Fruit fly (Drosophila melanogaster) whole organism, embryonic: ENCODE data around the gene Tcs6.

ENCODE experiments used
- Abd-B ChIP-seq: fragments of 200-800 bp; sonication (Bioruptor generic); optimal IDR thresholded peaks from 2 replicates; lab custom pipeline; 2018; ENCODE audit warnings: missing biosample characterization, mild to moderate bottlenecking, missing genetic modification characterization, moderate library complexity
- Bdp1 ChIP-seq: fragments of 200-800 bp; sonication (Bioruptor generic); optimal IDR thresholded peaks from 3 replicates; lab custom pipeline; 2016; ENCODE audit warnings: missing biosample characterization, missing genetic modification characterization
- CG1233 ChIP-seq: fragments of 200-800 bp; sonication (Bioruptor generic); optimal IDR thresholded peaks from 4 replicates; lab custom pipeline; 2018; ENCODE audit warnings: missing biosample characterization, mild to moderate bottlenecking, missing genetic modification characterization
- CG14050 ChIP-seq: fragments of 200-800 bp; sonication (Bioruptor generic); IDR thresholded peaks from 3 replicates; pipeline ENCODE4 v1.3.6; 2022; ENCODE audit warnings: missing biosample characterization, missing genetic modification characterization
- CG30020 ChIP-seq: fragments of 200-800 bp; optimal IDR thresholded peaks from 2 replicates; lab custom pipeline; 2019; ENCODE audit warnings: missing biosample characterization, mild to moderate bottlenecking, missing genetic modification characterization, moderate library complexity
- CG32772 ChIP-seq: fragments of 200-800 bp; sonication (Bioruptor generic); IDR thresholded peaks from 2 replicates; pipeline ENCODE4 v1.3.6; 2022; ENCODE audit warnings: missing biosample characterization, missing genetic modification characterization
- CG34376 ChIP-seq: fragments of 200-800 bp; sonication (Bioruptor generic); optimal IDR thresholded peaks from 2 replicates; lab custom pipeline; 2018; ENCODE audit warnings: missing biosample characterization, mild to moderate bottlenecking, missing genetic modification characterization
- CG4360 ChIP-seq: fragments of 200-800 bp; sonication (Bioruptor generic); IDR thresholded peaks from 2 replicates; pipeline ENCODE4 v1.3.6; 2022; ENCODE audit warnings: missing biosample characterization, missing genetic modification characterization
- CG7745 ChIP-seq: fragments of 200-800 bp; sonication (Bioruptor generic); optimal IDR thresholded peaks from 2 replicates; lab custom pipeline; 2018; ENCODE audit warnings: missing biosample characterization, mild to moderate bottlenecking, missing genetic modification characterization, moderate library complexity
- CG7963 ChIP-seq: fragments of 200-800 bp; sonication (Bioruptor generic); IDR thresholded peaks from 3 replicates; pipeline ENCODE4 v1.3.6; 2022; ENCODE audit warnings: missing biosample characterization, missing genetic modification characterization; ENCODE audit not compliant: partially characterized antibody
- CG8281 ChIP-seq: fragments of 200-800 bp; sonication (Bioruptor generic); optimal IDR thresholded peaks from 2 replicates; lab custom pipeline; 2018; ENCODE audit warnings: missing biosample characterization, mild to moderate bottlenecking, missing genetic modification characterization, moderate library complexity
- CG8924 ChIP-seq: fragments of 200-800 bp; optimal IDR thresholded peaks from 3 replicates; lab custom pipeline; 2019; ENCODE audit warnings: missing biosample characterization, mild to moderate bottlenecking, missing genetic modification characterization, moderate library complexity
- D19A ChIP-seq: fragments of 200-800 bp; optimal IDR thresholded peaks from 3 replicates; lab custom pipeline; 2019; ENCODE audit warnings: missing biosample characterization, mild to moderate bottlenecking, missing genetic modification characterization, moderate library complexity
- Deaf1 ChIP-seq: fragments of 200-800 bp; optimal IDR thresholded peaks from 3 replicates; lab custom pipeline; 2019; ENCODE audit warnings: missing biosample characterization, mild to moderate bottlenecking, missing genetic modification characterization, moderate library complexity
- Ets65A ChIP-seq: fragments of 200-800 bp; sonication (Bioruptor generic); peaks from one replicate; lab custom pipeline; 2016; ENCODE audit warnings: missing biosample characterization, missing genetic modification characterization
- HLHmδ ChIP-seq: fragments of 200-800 bp; sonication (Bioruptor generic); optimal IDR thresholded peaks from 2 replicates; lab custom pipeline; 2018; ENCODE audit warnings: missing biosample characterization, mild to moderate bottlenecking, missing genetic modification characterization, moderate library complexity
- Hey ChIP-seq: fragments of 200-800 bp; sonication (Bioruptor generic); optimal IDR thresholded peaks from 3 replicates; lab custom pipeline; 2018; ENCODE audit warnings: missing biosample characterization, mild to moderate bottlenecking, missing genetic modification characterization
- Jarid2 ChIP-seq: fragments of 200-800 bp; sonication (Bioruptor generic); optimal IDR thresholded peaks from 3 replicates; lab custom pipeline; 2017; ENCODE audit warnings: mild to moderate bottlenecking, missing biosample characterization, missing genetic modification reagents, missing genetic modification characterization
- Kr ChIP-seq: fragments of 200-800 bp; sonication (Bioruptor generic); optimal IDR thresholded peaks from 2 replicates; lab custom pipeline; 2017; ENCODE audit warnings: missing biosample characterization, mild to moderate bottlenecking, missing genetic modification characterization
- Med ChIP-seq: fragments of 200-800 bp; sonication (Bioruptor generic); peaks from one replicate; lab custom pipeline; 2016; ENCODE audit warnings: missing biosample characterization, missing genetic modification characterization, mild to moderate bottlenecking, inconsistent platforms, moderate library complexity
- PHDP ChIP-seq: fragments of 200-800 bp; sonication (Bioruptor generic); optimal IDR thresholded peaks from 3 replicates; lab custom pipeline; 2018; ENCODE audit warnings: missing biosample characterization, mild to moderate bottlenecking, missing genetic modification characterization, moderate library complexity
- Sry-β ChIP-seq: fragments of 200-800 bp; sonication (Bioruptor generic); optimal IDR thresholded peaks from 2 replicates; lab custom pipeline; 2018; ENCODE audit warnings: missing biosample characterization, mild to moderate bottlenecking, missing genetic modification characterization, moderate library complexity
- Stat92E ChIP-seq, 3 experiments: fragments of >200 bp in 2 of 3; fragments of 200-800 bp in 1 of 3; sonication (Bioruptor generic) in 1 of 3; optimal IDR thresholded peaks; 2 replicates each; lab custom pipeline; 2017 to 2019; ENCODE audit warnings: missing biosample characterization in 3 of 3, missing genetic modification characterization in 3 of 3, mild to moderate bottlenecking in 1 of 3, moderate library complexity in 1 of 3
- abd-A ChIP-seq: fragments of 200-800 bp; sonication (Bioruptor generic); optimal IDR thresholded peaks from 3 replicates; lab custom pipeline; 2019; ENCODE audit warnings: missing biosample characterization, mild to moderate bottlenecking, missing genetic modification characterization, moderate library complexity
- ac ChIP-seq: fragments of 200-800 bp; sonication (Bioruptor generic); optimal IDR thresholded peaks from 3 replicates; lab custom pipeline; 2017; ENCODE audit warnings: missing biosample characterization, mild to moderate bottlenecking, missing genetic modification characterization
- bbx ChIP-seq: fragments of 200-800 bp; sonication (Bioruptor generic); IDR thresholded peaks from 2 replicates; pipeline ENCODE4 v1.3.6; 2022; ENCODE audit warnings: missing biosample characterization, missing genetic modification characterization; ENCODE audit not compliant: partially characterized antibody
- cg ChIP-seq: fragments of 200-800 bp; sonication (Bioruptor generic); optimal IDR thresholded peaks from 3 replicates; lab custom pipeline; 2019; ENCODE audit warnings: missing biosample characterization, mild to moderate bottlenecking, missing genetic modification characterization, moderate library complexity
- da ChIP-seq: fragments of 200-800 bp; sonication (Bioruptor generic); optimal IDR thresholded peaks from 2 replicates; lab custom pipeline; 2016; ENCODE audit warnings: missing biosample characterization, missing genetic modification characterization
- ewg ChIP-seq: fragments of 200-800 bp; sonication (Bioruptor generic); optimal IDR thresholded peaks from 3 replicates; lab custom pipeline; 2017; ENCODE audit warnings: mild to moderate bottlenecking, missing biosample characterization, missing genetic modification reagents, missing genetic modification characterization
- exex ChIP-seq: fragments of 200-800 bp; sonication (Bioruptor generic); optimal IDR thresholded peaks from 4 replicates; lab custom pipeline; 2018; ENCODE audit warnings: missing biosample characterization, mild to moderate bottlenecking, missing genetic modification characterization, moderate library complexity
- gsb-n ChIP-seq: fragments of 200-800 bp; sonication (Bioruptor generic); optimal IDR thresholded peaks from 3 replicates; lab custom pipeline; 2018; ENCODE audit warnings: missing biosample characterization, mild to moderate bottlenecking, missing genetic modification characterization
- ham ChIP-seq: fragments of 200-800 bp; sonication (Bioruptor generic); IDR thresholded peaks from 2 replicates; pipeline ENCODE4 v1.3.6; 2022; ENCODE audit warnings: missing biosample characterization, missing genetic modification characterization
- her ChIP-seq: fragments of 200-800 bp; sonication (Bioruptor generic); optimal IDR thresholded peaks from 2 replicates; lab custom pipeline; 2016; ENCODE audit warnings: missing biosample characterization, missing genetic modification characterization
- insv ChIP-seq, 2 experiments: fragments of 200-800 bp; sonication (Bioruptor generic); optimal IDR thresholded peaks; 3 replicates each; lab custom pipeline; 2016 to 2018; ENCODE audit warnings: missing biosample characterization in 2 of 2, missing genetic modification characterization in 2 of 2
- lov ChIP-seq, 2 experiments: fragments of 200-800 bp in 1 of 2; fragments of >200 bp in 1 of 2; sonication (Bioruptor generic) in 1 of 2; IDR thresholded peaks in 1 of 2; optimal IDR thresholded peaks in 1 of 2; 2 replicates in 1 of 2; 3 replicates in 1 of 2; pipeline versions ENCODE4 v1.3.6 to Lab custom; 2017 to 2022; ENCODE audit warnings: missing biosample characterization in 1 of 2, missing genetic modification characterization in 1 of 2
- nerfin-1 ChIP-seq: fragments of 200-800 bp; sonication (Bioruptor generic); optimal IDR thresholded peaks from 3 replicates; lab custom pipeline; 2019; ENCODE audit warnings: missing biosample characterization, mild to moderate bottlenecking, missing genetic modification characterization, moderate library complexity
- oc ChIP-seq: fragments of 200-800 bp; sonication (Bioruptor generic); optimal IDR thresholded peaks from 2 replicates; lab custom pipeline; 2018; ENCODE audit warnings: missing biosample characterization, mild to moderate bottlenecking, missing genetic modification characterization, moderate library complexity
- odd ChIP-seq: fragments of 200-800 bp; sonication (Bioruptor generic); optimal IDR thresholded peaks from 2 replicates; lab custom pipeline; 2017; ENCODE audit warnings: missing biosample characterization, mild to moderate bottlenecking, missing genetic modification characterization
- pros ChIP-seq: fragments of 200-800 bp; sonication (Bioruptor generic); optimal IDR thresholded peaks from 3 replicates; lab custom pipeline; 2019; ENCODE audit warnings: missing biosample characterization, mild to moderate bottlenecking, missing genetic modification characterization, moderate library complexity
- salm ChIP-seq: fragments of 200-800 bp; sonication (Bioruptor generic); optimal IDR thresholded peaks from 2 replicates; lab custom pipeline; 2018; ENCODE audit warnings: missing biosample characterization, mild to moderate bottlenecking, missing genetic modification characterization
- sens ChIP-seq: fragments of 200-800 bp; sonication (Bioruptor generic); peaks from one replicate; lab custom pipeline; 2016; ENCODE audit warnings: missing biosample characterization, missing genetic modification characterization
- sqz ChIP-seq: fragments of 200-800 bp; sonication (Bioruptor generic); optimal IDR thresholded peaks from 3 replicates; lab custom pipeline; 2018; ENCODE audit warnings: missing biosample characterization, mild to moderate bottlenecking, missing genetic modification characterization
- tll ChIP-seq, 2 experiments: fragments of 200-800 bp in 1 of 2; fragments of >200 bp in 1 of 2; sonication (Bioruptor generic) in 1 of 2; optimal IDR thresholded peaks; 2 replicates each; lab custom pipeline; 2017 to 2019; ENCODE audit warnings: missing biosample characterization in 2 of 2, missing genetic modification characterization in 2 of 2, mild to moderate bottlenecking in 1 of 2, moderate library complexity in 1 of 2
- twi ChIP-seq: fragments of 200-800 bp; optimal IDR thresholded peaks from 2 replicates; lab custom pipeline; 2019; ENCODE audit warnings: missing biosample characterization, mild to moderate bottlenecking, missing genetic modification characterization, moderate library complexity
- unpg ChIP-seq: fragments of 200-800 bp; sonication (Bioruptor generic); optimal IDR thresholded peaks from 3 replicates; lab custom pipeline; 2018; ENCODE audit warnings: missing biosample characterization, mild to moderate bottlenecking, missing genetic modification characterization, moderate library complexity

The Tcs6 gene

DNA sequence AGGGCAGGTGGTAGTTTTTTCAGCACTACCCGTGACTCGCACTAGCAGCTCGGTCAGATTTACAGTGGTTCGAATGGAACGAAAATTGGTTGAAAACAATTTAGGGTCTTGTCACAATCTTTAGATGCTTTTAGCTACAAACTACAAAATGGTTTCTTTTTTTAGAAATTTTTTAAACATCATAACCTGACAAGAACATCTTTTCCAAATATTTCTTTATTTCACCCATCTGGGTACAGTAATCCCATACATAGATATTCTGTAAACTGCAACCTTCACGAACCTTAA is 22.7 kb downstream of the Tcs6 start (continued):
- TF ChIP-seq sens (GFP tag; lab: Kevin White, UChicago) (peak; percentile 70), CG14050 (GFP tag; lab: Robert Waterston, UW) (no peak), exex (tag; lab: Kevin White, UChicago) (no peak), CG34376 (GFP tag; lab: Kevin White, UChicago) (no peak), her (GFP tag; lab: Kevin White, UChicago) (no peak), Bdp1 (GFP tag; lab: Kevin White, UChicago) (no peak), CG1233 (GFP tag; lab: Kevin White, UChicago) (no peak), CG30020 (tag; lab: Kevin White, UChicago) (no peak), unpg (GFP tag; lab: Kevin White, UChicago) (no peak)

DNA sequence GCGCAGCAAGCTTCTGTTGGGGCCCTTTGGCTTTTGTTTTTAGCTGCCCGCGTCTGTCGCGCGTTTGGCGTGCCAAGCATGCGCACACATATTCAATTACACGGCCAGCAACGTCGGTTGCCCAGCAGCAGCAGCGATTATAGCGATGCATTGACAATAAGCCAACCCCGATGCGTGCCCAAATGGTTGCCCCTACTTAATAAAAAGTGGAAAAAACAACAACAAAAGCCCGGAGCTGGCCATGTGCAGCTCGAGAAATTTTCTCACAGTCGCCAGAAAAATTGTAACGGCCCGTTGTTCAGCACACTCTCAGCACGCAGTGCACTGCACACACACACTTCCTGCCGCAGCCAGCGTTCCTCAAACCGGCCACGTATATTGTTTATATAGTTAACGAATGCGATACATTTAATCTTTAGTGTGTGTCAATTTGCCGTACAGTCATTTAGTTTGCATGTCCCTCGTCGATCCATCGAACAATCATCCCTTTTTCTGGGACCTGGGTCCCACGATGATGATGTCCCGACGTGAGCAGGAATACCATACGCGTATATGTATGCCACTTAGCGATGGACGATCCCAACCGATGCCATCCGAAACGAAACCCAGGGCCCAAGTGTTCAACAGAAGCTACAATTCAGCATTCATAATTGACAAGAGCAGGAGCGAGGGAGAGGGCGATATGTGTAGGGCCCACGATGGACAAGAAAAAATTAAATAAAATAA is 23.2 kb downstream of the Tcs6 start:
- peak; percentile 82 for TF ChIP-seq ac (GFP tag; lab: Kevin White, UChicago)
- peak; percentile 61 for TF ChIP-seq odd (GFP tag; lab: Kevin White, UChicago)
- peak in 1 of 3 experiments; percentile 40 for TF ChIP-seq Stat92E (GFP tag; optimal IDR thresholded peaks at IDR 0.05; lab: Kevin White, UChicago)
- TF ChIP-seq Hey (tag; lab: Kevin White, UChicago), result peak; percentile 63
- peak; percentile 1 for TF ChIP-seq oc (tag; lab: Kevin White, UChicago)
- TF ChIP-seq da (GFP tag; lab: Kevin White, UChicago), result peak; percentile 20
- TF ChIP-seq Deaf1 (tag; lab: Kevin White, UChicago), result peak; percentile 38
- peak; percentile 17 for TF ChIP-seq abd-A (tag; lab: Kevin White, UChicago)
- peak; percentile 62 for TF ChIP-seq HLHmδ (GFP tag; lab: Kevin White, UChicago)
- TF ChIP-seq Sry-β, result no peak
- no peak for TF ChIP-seq Abd-B (GFP tag; lab: Kevin White, UChicago)
- no peak for TF ChIP-seq ham (GFP tag; lab: Robert Waterston, UW)
- peak; percentile 27 for TF ChIP-seq nerfin-1 (tag; lab: Kevin White, UChicago)
- TF ChIP-seq salm (tag; lab: Kevin White, UChicago), result no peak
- TF ChIP-seq lov (optimal IDR thresholded peaks at IDR 0.05; lab: Kevin White, UChicago), result no peak
- peak; percentile 37; the same call in 1 of the 3 replicates for TF ChIP-seq lov (GFP tag; IDR thresholded peaks at IDR 0.05; lab: Robert Waterston, UW)
- TF ChIP-seq sqz (GFP tag; lab: Kevin White, UChicago), result peak; percentile 67
- TF ChIP-seq Ets65A (GFP tag; lab: Kevin White, UChicago), result peak; percentile 57
- TF ChIP-seq CG8924 (tag; lab: Kevin White, UChicago), result peak; percentile 77
- TF ChIP-seq Kr (GFP tag; lab: Kevin White, UChicago), result peak; percentile 74
- TF ChIP-seq insv (GFP tag; optimal IDR thresholded peaks at IDR 0.05; lab: Kevin White, UChicago), result peak in 1 of 2 experiments; percentile 41
- TF ChIP-seq cg (GFP tag; lab: Kevin White, UChicago), result peak; percentile 51
- 0 out of 2 replicates have a peak, but pooled peaks have one; percentile 15 for TF ChIP-seq CG32772 (GFP tag; lab: Robert Waterston, UW)
- no peak for TF ChIP-seq Jarid2
- peak; percentile 56 for TF ChIP-seq gsb-n (tag; lab: Kevin White, UChicago)
- TF ChIP-seq ewg (GFP tag; lab: Kevin White, UChicago), result peak; percentile 31
- TF ChIP-seq tll (GFP tag; optimal IDR thresholded peaks at IDR 0.05; lab: Kevin White, UChicago), result peak in 1 of 2 experiments; percentile 38
- TF ChIP-seq pros (GFP tag; lab: Kevin White, UChicago), result peak; percentile 92
- peak; percentile 4 for TF ChIP-seq D19A (tag; lab: Kevin White, UChicago)
- peak; percentile 91 for TF ChIP-seq CG4360 (GFP tag; lab: Robert Waterston, UW)
- TF ChIP-seq Med, result peak; percentile 25
- peak; percentile 7 for TF ChIP-seq CG8281
- TF ChIP-seq twi (tag; lab: Kevin White, UChicago), result peak; percentile 85
- peak; percentile 25 for TF ChIP-seq CG7745
- no peak for TF ChIP-seq PHDP (tag; lab: Kevin White, UChicago)
- TF ChIP-seq CG7963 (GFP tag; lab: Robert Waterston, UW), result peak; percentile 40; the same call in 1 of the 3 replicates
- TF ChIP-seq bbx (GFP tag; lab: Robert Waterston, UW), result no peak
